Worm (Caenorhabditis elegans): ENCODE data around the gene Y49E10.4.
"Not testable (repeated sequence)": the region's sequence is repeated elsewhere in the genome, so short reads cannot be mapped to it uniquely, and the experiment has no call there.

The Y49E10.4 gene

DNA sequence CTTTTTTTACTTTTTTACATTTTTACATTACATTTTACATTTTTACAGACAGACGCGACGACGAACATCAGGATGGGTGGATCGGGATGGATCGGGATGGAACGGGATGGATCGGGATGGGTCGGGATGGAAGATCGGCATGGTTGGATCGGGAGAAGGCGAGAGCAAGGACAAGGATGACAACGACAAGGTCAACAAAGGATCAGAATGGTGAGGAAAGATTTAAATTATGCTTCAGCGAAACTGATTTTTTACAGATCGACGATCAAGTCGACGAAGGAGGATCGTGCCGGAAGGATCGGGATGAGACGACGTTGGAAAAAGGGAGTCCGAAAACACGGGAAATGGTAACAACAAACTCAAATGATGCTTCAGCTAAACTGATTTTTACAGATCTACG, 4.5 kb upstream of the Y49E10.4 start:
- TF ChIP-seq nhr-84 (tag; optimal IDR thresholded peaks at IDR 0.05) = no peak
- no peak for TF ChIP-seq lin-15B (tag; optimal IDR thresholded peaks at IDR 0.05)
- no peak for TF ChIP-seq efl-1 (optimal IDR thresholded peaks at IDR 0.05)
- TF ChIP-seq efl-1 (GFP tag; optimal IDR thresholded peaks at IDR 0.05 in 1 of 2) = peak in 1 of 2 experiments; percentile 27
- TF ChIP-seq tbx-2 (tag; optimal IDR thresholded peaks at IDR 0.05) = no peak

DNA sequence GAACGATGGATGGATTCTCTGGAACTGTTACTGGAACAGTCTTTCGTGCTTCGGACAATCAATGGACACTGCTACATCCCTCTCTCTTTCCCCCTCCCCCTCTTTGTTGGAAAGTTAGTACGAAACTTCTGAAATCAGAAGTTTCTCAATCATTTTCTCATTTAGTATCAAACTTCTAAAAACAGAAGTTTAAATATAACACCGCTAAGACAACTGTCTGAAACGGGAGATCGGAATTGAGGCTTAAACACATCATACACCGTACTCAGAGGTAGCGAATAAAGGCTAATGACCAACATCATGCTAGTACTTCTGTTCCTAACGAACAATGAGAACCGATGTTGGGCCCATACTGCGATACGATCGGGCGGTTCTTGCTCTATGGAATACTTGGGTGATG, 3.0 kb upstream of the Y49E10.4 start, which contains the start of gene Y49E10.30:
Y49E10.30 (plus strand) TSS at position 301 of the 400 bp plus-strand sequence.
- not testable (repeated sequence) for TF ChIP-seq unc-98 (GFP tag; IDR thresholded peaks at IDR 0.05); fkh-4 (tag; optimal IDR thresholded peaks at IDR 0.05; ENCODE audit: borderline replicate concordance); hlh-17 (GFP tag; optimal IDR thresholded peaks at IDR 0.05; ENCODE audit: borderline replicate concordance)

DNA sequence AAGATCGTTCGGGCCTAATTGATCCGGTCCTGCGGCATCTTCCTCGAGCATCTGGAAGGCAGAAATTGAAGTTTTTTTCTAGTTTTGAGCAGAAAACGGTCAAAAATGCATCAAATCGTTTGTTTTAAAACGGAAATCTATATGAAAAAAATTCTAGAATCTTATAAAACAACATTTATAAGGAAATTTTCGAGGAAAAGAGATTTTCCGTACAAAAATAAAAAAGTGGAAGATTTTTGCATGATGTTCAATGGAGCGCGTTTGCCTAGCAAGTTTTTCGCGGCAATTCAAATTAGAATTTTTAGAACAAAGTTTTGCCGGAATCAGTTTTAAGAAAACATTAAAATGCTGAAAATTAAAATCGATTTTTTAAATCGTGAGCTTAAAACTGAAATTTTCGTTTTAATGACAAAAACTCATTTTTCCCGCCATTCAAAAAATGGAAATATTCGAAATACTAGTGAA, 6.4 kb downstream of the Y49E10.4 start, which contains the start of gene pph-4.2:
pph-4.2 (minus strand) TSS at position 51 of the 465 bp plus-strand sequence.
- TF ChIP-seq tbx-2 (tag; optimal IDR thresholded peaks at IDR 0.05) (peak; percentile 46), sptf-1 (tag; optimal IDR thresholded peaks at IDR 0.05) (no peak), C34B4.2 (tag; optimal IDR thresholded peaks at IDR 0.05) (no peak), egl-13 (tag; optimal IDR thresholded peaks at IDR 0.05) (no peak), skn-1 (tag; optimal IDR thresholded peaks at IDR 0.05) (peak; percentile 62), ets-5 (GFP tag; IDR thresholded peaks at IDR 0.05) (no peak), nhr-12 (tag; optimal IDR thresholded peaks at IDR 0.05) (no peak), egl-27 (tag; optimal IDR thresholded peaks at IDR 0.05) (no peak), snu-23 (GFP tag; optimal IDR thresholded peaks at IDR 0.05) (peak; percentile 48), unc-86 (tag; optimal IDR thresholded peaks at IDR 0.05) (no peak), hpl-2 (GFP tag; optimal IDR thresholded peaks at IDR 0.05) (no peak), hlh-4 (tag; optimal IDR thresholded peaks at IDR 0.05) (no peak), alr-1 (tag; optimal IDR thresholded peaks at IDR 0.05; ENCODE audit: borderline replicate concordance) (no peak), pqm-1 (tag; optimal IDR thresholded peaks at IDR 0.05) (no peak), lin-13 (GFP tag; optimal IDR thresholded peaks at IDR 0.05) (peak; percentile 21), nhr-84 (tag; optimal IDR thresholded peaks at IDR 0.05) (no peak), nhr-85 (tag) (no peak), lir-3 (tag; optimal IDR thresholded peaks at IDR 0.05; ENCODE audit: poor library complexity) (no peak), xbp-1 (tag; optimal IDR thresholded peaks at IDR 0.05) (peak; percentile 7), zip-4 (GFP tag; optimal IDR thresholded peaks at IDR 0.05) (no peak), isw-1 (GFP tag; IDR thresholded peaks at IDR 0.05) (no peak), lin-35 (GFP tag; optimal IDR thresholded peaks at IDR 0.05) (peak; percentile 93 to 96), sup-37 (GFP tag; optimal IDR thresholded peaks at IDR 0.05) (no peak), grh-1 (GFP tag; IDR thresholded peaks at IDR 0.05) (no peak), F16B12.6 (tag; optimal IDR thresholded peaks at IDR 0.05) (peak; percentile 56), mdl-1 (tag; optimal IDR thresholded peaks at IDR 0.05) (no peak), nhr-71 (tag; optimal IDR thresholded peaks at IDR 0.05) (no peak), pag-3 (tag; optimal IDR thresholded peaks at IDR 0.05; ENCODE audit: borderline replicate concordance, insufficient read depth) (no peak), C16A3.4 (tag; optimal IDR thresholded peaks at IDR 0.05) (peak; percentile 43), aha-1 (tag; optimal IDR thresholded peaks at IDR 0.05) (no peak), unc-62 (GFP tag; optimal IDR thresholded peaks at IDR 0.05) (no peak), unc-30 (tag; optimal IDR thresholded peaks at IDR 0.05) (no peak), ceh-88 (GFP tag; IDR thresholded peaks at IDR 0.05) (no peak), efl-3 (GFP tag; optimal IDR thresholded peaks at IDR 0.05) (no peak), nhr-11 (tag; optimal IDR thresholded peaks at IDR 0.05) (no peak), efl-1 (optimal IDR thresholded peaks at IDR 0.05) (peak; percentile 81 to 93), efl-1 (GFP tag; optimal IDR thresholded peaks at IDR 0.05 in 1 of 2) (peak; percentile 92 to 99), blmp-1 (tag; optimal IDR thresholded peaks at IDR 0.05) (peak; percentile 25), mep-1 (tag; optimal IDR thresholded peaks at IDR 0.05) (peak; percentile 43), dsc-1 (tag; optimal IDR thresholded peaks at IDR 0.05) (peak; percentile 15), hlh-17 (GFP tag; optimal IDR thresholded peaks at IDR 0.05; ENCODE audit: borderline replicate concordance) (no peak), nhr-90 (tag; optimal IDR thresholded peaks at IDR 0.05; ENCODE audit: poor library complexity) (peak; percentile 8), lin-15B (tag; optimal IDR thresholded peaks at IDR 0.05) (peak; percentile 42), Y116A8C.19 (tag; optimal IDR thresholded peaks at IDR 0.05; ENCODE audit: borderline replicate concordance) (no peak), mef-2 (tag; optimal IDR thresholded peaks at IDR 0.05) (no peak), nhr-76 (tag; optimal IDR thresholded peaks at IDR 0.05) (no peak)

Measured in whole organism, L1 larva.